Fruit fly (Drosophila melanogaster) whole organism, prepupa: Measurements from ENCODE around the gene Dsp1.

Source experiments
- CG10631 ChIP-seq: fragments of 200-800 bp; sonication (Bioruptor generic); optimal IDR thresholded peaks from 2 replicates; lab custom pipeline; 2016; ENCODE audit warnings: missing biosample characterization, missing genetic modification characterization
- CG1621 ChIP-seq: fragments of 200-800 bp; sonication (Bioruptor generic); optimal IDR thresholded peaks from 3 replicates; lab custom pipeline; 2018; ENCODE audit warnings: missing biosample characterization, mild to moderate bottlenecking, missing genetic modification characterization
- CG31627 ChIP-seq: fragments of 200-800 bp; sonication (Bioruptor generic); optimal IDR thresholded peaks from 3 replicates; lab custom pipeline; 2016; ENCODE audit warnings: missing biosample characterization, missing genetic modification characterization
- CG6808 ChIP-seq: fragments of 200-800 bp; sonication (Bioruptor generic); optimal IDR thresholded peaks from 3 replicates; lab custom pipeline; 2017; ENCODE audit warnings: missing biosample characterization, missing genetic modification characterization, mild to moderate bottlenecking, moderate library complexity, missing genetic modification reagents
- CG8119 ChIP-seq: fragments of 200-800 bp; sonication (Bioruptor generic); IDR thresholded peaks from 3 replicates; pipeline ENCODE4 v1.3.6; 2022; ENCODE audit warnings: missing biosample characterization, missing genetic modification characterization
- CG8319 ChIP-seq: fragments of 200-800 bp; sonication (Bioruptor generic); optimal IDR thresholded peaks from 3 replicates; lab custom pipeline; 2016; ENCODE audit warnings: missing biosample characterization, missing genetic modification characterization
- CG9139 ChIP-seq: fragments of 200-800 bp; sonication (Bioruptor generic); optimal IDR thresholded peaks from 3 replicates; lab custom pipeline; 2017; ENCODE audit warnings: missing biosample characterization, mild to moderate bottlenecking, missing genetic modification characterization
- Ets96B ChIP-seq: fragments of 200-800 bp; optimal IDR thresholded peaks from 2 replicates; lab custom pipeline; 2019; ENCODE audit warnings: missing biosample characterization, mild to moderate bottlenecking, missing genetic modification characterization, moderate library complexity
- Sox15 ChIP-seq: fragments of 200-800 bp; sonication (Bioruptor generic); optimal IDR thresholded peaks from 3 replicates; lab custom pipeline; 2016; ENCODE audit warnings: missing biosample characterization, missing genetic modification characterization
- ss ChIP-seq, 2 experiments: fragments of 200-800 bp; sonication (Bioruptor generic); optimal IDR thresholded peaks; 2 replicates in 1 of 2; 3 replicates in 1 of 2; lab custom pipeline; 2017 to 2018; ENCODE audit warnings: mild to moderate bottlenecking in 2 of 2, missing biosample characterization in 2 of 2, missing genetic modification characterization in 2 of 2, moderate library complexity in 1 of 2

DNA sequence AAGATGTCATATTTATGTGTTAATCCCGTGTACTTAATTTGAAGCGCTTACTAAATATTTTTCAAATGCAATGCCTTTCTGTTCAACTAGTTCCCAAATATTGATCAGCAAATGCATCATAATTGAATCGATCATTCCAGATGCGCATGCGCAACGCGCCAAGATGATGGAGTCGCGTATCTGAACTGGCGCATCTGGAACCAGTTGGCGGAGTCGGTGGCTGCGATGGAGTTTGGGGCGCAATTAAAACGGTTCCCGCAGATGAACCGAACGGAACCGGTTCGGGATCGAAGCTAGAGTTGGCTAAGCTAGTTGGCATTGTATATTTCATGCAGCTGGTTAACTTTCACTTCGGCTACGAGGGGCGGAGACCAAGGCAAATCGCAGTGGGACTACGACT is 7.9 kb upstream of the Dsp1 start, which contains the start of gene CalpC:
- TF ChIP-seq CG9139 (GFP tag; lab: Kevin White, UChicago): no peak
- TF ChIP-seq CG31627 (GFP tag; lab: Kevin White, UChicago): no peak
- TF ChIP-seq CG6808 (GFP tag; lab: Kevin White, UChicago): no peak
- TF ChIP-seq CG8119 (GFP tag; lab: Robert Waterston, UW): no peak
- no peak for TF ChIP-seq Sox15 (GFP tag; lab: Kevin White, UChicago)
- peak; percentile 48 for TF ChIP-seq CG1621 (tag; lab: Kevin White, UChicago)
- TF ChIP-seq ss (GFP tag; optimal IDR thresholded peaks at IDR 0.05; lab: Kevin White, UChicago): peak; percentile 13 to 45
- no peak for TF ChIP-seq Ets96B
- no peak for TF ChIP-seq CG10631
- no peak for TF ChIP-seq CG8319 (GFP tag; lab: Kevin White, UChicago)
